Worm (Caenorhabditis elegans) whole organism, L1 larva: Measurements from ENCODE around the gene rsp-3.

Source experiments
- aha-1 ChIP-seq: fragments of 150-350 bp; optimal IDR thresholded peaks from 2 replicates; lab custom pipeline; 2014; ENCODE audit warnings: missing biosample characterization, missing genetic modification characterization
- ama-1 ChIP-seq: fragments of 150-350 bp; optimal IDR thresholded peaks from 2 replicates; lab custom pipeline; 2014
- jun-1 ChIP-seq: fragments of 150-350 bp; optimal IDR thresholded peaks from 2 replicates; lab custom pipeline; 2014; ENCODE audit warnings: missing biosample characterization, missing genetic modification reagents, missing genetic modification characterization
- lin-13 ChIP-seq: fragments of 150-350 bp; optimal IDR thresholded peaks from 2 replicates; lab custom pipeline; 2014; ENCODE audit warnings: missing biosample characterization, missing genetic modification reagents, missing genetic modification characterization
- lin-39 ChIP-seq: fragments of 150-350 bp; optimal IDR thresholded peaks from 2 replicates; lab custom pipeline; 2014; ENCODE audit warnings: missing biosample characterization, missing genetic modification reagents, missing genetic modification characterization
- mdl-1 ChIP-seq, 2 experiments: fragments of 150-350 bp; optimal IDR thresholded peaks; 2 replicates each; lab custom pipeline; 2014 to 2017; ENCODE audit warnings: missing biosample characterization in 2 of 2, missing genetic modification characterization in 2 of 2, inconsistent platforms in 1 of 2
- mef-2 ChIP-seq: fragments of 150-350 bp; optimal IDR thresholded peaks from 2 replicates; lab custom pipeline; 2014; ENCODE audit warnings: missing biosample characterization, missing genetic modification characterization

ce11 chrIII:12686457-12687250 lies 1.1 kb downstream of the rsp-3 start:
- TF ChIP-seq ama-1 (lab: Kevin White, UChicago) (no peak), aha-1 (tag; lab: Kevin White, UChicago) (no peak), mef-2 (tag; lab: Kevin White, UChicago) (no peak), mdl-1 (tag; optimal IDR thresholded peaks at IDR 0.05; lab: Kevin White, UChicago) (no peak), lin-13 (GFP tag; lab: Kevin White, UChicago) (no peak), jun-1 (tag; lab: Kevin White, UChicago) (no peak), lin-39 (no peak)
